Worm (Caenorhabditis elegans): ENCODE measurements around the gene srz-70.
"Not testable (repeated sequence)": the region's sequence is repeated elsewhere in the genome, so short reads cannot be mapped to it uniquely, and the experiment has no call there.

DNA sequence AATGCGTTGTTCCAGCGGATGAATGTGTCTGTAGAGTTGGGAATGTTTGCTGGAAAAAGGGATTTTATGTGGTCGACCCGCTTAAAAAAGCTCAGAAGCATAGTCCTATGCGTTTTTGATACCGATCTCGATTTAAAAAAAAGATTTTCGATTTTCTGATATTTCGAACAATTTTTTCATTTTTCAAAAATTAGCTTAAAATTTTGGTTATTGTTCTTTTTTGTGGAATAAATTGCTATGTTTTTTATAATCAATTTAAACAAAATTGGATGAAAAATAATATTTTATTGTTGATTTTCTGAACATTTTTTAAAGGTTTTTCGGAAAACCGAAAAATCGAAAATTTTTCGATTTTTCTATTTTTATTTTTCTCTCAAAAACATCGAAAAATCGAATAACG lies 45.4 kb downstream of the srz-70 start, which contains the start of gene C04C3.7:
- not testable (repeated sequence) for TF ChIP-seq zag-1 (tag; optimal IDR thresholded peaks at IDR 0.05); sea-2 (GFP tag; optimal IDR thresholded peaks at IDR 0.05); lin-39 (tag; optimal IDR thresholded peaks at IDR 0.05); nhr-76 (tag; optimal IDR thresholded peaks at IDR 0.05); aly-2 (tag; optimal IDR thresholded peaks at IDR 0.05)
